Fruit fly (Drosophila melanogaster) whole organism, wandering third instar larva: ENCODE results near the gene amon.

Experiments
- CrebA ChIP-seq: fragments of 200-800 bp; sonication (Bioruptor generic); optimal IDR thresholded peaks from 2 replicates; lab custom pipeline; 2016; ENCODE audit warnings: missing biosample characterization, mild to moderate bottlenecking, missing genetic modification characterization, borderline replicate concordance
- Dif ChIP-seq: fragments of 200-275, 200-300 bp; sonication (Bioruptor generic); optimal IDR thresholded peaks from 2 replicates; lab custom pipeline; 2018; ENCODE audit warnings: missing biosample characterization, missing genetic modification characterization; ENCODE audit not compliant: partially characterized antibody
- GATAd ChIP-seq: sonication (Bioruptor generic); optimal IDR thresholded peaks from 2 replicates; lab custom pipeline; 2016; ENCODE audit warnings: missing biosample characterization, missing genetic modification characterization
- HLH106 ChIP-seq: fragments of 200-800 bp; optimal IDR thresholded peaks from 3 replicates; lab custom pipeline; 2019; ENCODE audit warnings: missing biosample characterization, mild to moderate bottlenecking, missing genetic modification characterization, moderate library complexity
- Hr78 ChIP-seq: fragments of >200 bp; optimal IDR thresholded peaks from 2 replicates; lab custom pipeline; 2017; ENCODE audit warnings: missing biosample characterization, missing genetic modification characterization
- Jra ChIP-seq: sonication (Bioruptor generic); optimal IDR thresholded peaks from 2 replicates; lab custom pipeline; 2016; ENCODE audit warnings: missing biosample characterization, missing genetic modification characterization
- Myc ChIP-seq: fragments of >200 bp; optimal IDR thresholded peaks from 2 replicates; lab custom pipeline; 2017
- Rel ChIP-seq, 2 experiments: fragments of 200-800 bp; sonication (Bioruptor generic) in 1 of 2; optimal IDR thresholded peaks; 2 replicates in 1 of 2; 3 replicates in 1 of 2; lab custom pipeline; 2016 to 2019; ENCODE audit warnings: mild to moderate bottlenecking in 2 of 2, missing biosample characterization in 2 of 2, missing genetic modification characterization in 2 of 2, moderate library complexity in 1 of 2
- Sp1 ChIP-seq: fragments of 200-800 bp; sonication (Bioruptor generic); optimal IDR thresholded peaks from 3 replicates; lab custom pipeline; 2019; ENCODE audit warnings: missing biosample characterization, mild to moderate bottlenecking, missing genetic modification characterization, moderate library complexity
- ey ChIP-seq: fragments of 200-800 bp; sonication (Bioruptor generic); optimal IDR thresholded peaks from 2 replicates; lab custom pipeline; 2016; ENCODE audit warnings: missing biosample characterization, missing genetic modification characterization
- foxo ChIP-seq, 2 experiments: fragments of 200-800 bp; sonication (Bioruptor generic); optimal IDR thresholded peaks; 2 replicates in 1 of 2; 3 replicates in 1 of 2; lab custom pipeline; 2016 to 2017; ENCODE audit warnings: missing biosample characterization in 2 of 2, missing genetic modification characterization in 2 of 2
- fru ChIP-seq: fragments of 200-800 bp; sonication (Bioruptor generic); optimal IDR thresholded peaks from 3 replicates; lab custom pipeline; 2016; ENCODE audit warnings: missing biosample characterization, mild to moderate bottlenecking, missing genetic modification characterization
- h ChIP-seq: fragments of 200-800 bp; sonication (Bioruptor generic); optimal IDR thresholded peaks from 3 replicates; lab custom pipeline; 2016; ENCODE audit warnings: missing biosample characterization, mild to moderate bottlenecking, missing genetic modification characterization
- jim ChIP-seq: fragments of 175-275, 200-325 bp; sonication (Bioruptor generic); optimal IDR thresholded peaks from 2 replicates; lab custom pipeline; 2016; ENCODE audit warnings: missing biosample characterization, mild to moderate bottlenecking, missing genetic modification characterization
- lola ChIP-seq: fragments of >200 bp; optimal IDR thresholded peaks from 2 replicates; lab custom pipeline; 2017; ENCODE audit warnings: missing biosample characterization, missing genetic modification characterization
- pan ChIP-seq: fragments of >200 bp; optimal IDR thresholded peaks from 2 replicates; lab custom pipeline; 2017
- psq ChIP-seq: fragments of 200-800 bp; sonication (Bioruptor generic); optimal IDR thresholded peaks from 3 replicates; lab custom pipeline; 2017; ENCODE audit warnings: missing biosample characterization, mild to moderate bottlenecking, missing genetic modification characterization, moderate library complexity
- rgr ChIP-seq: fragments of 200-800 bp; sonication (Bioruptor generic); optimal IDR thresholded peaks from 3 replicates; lab custom pipeline; 2016; ENCODE audit warnings: missing biosample characterization, mild to moderate bottlenecking, missing genetic modification characterization
- sv ChIP-seq: fragments of 200-800 bp; sonication (Bioruptor generic); optimal IDR thresholded peaks from 3 replicates; lab custom pipeline; 2016; ENCODE audit warnings: missing biosample characterization, missing genetic modification characterization
- tai ChIP-seq: sonication (Bioruptor generic); optimal IDR thresholded peaks from 2 replicates; lab custom pipeline; 2016; ENCODE audit warnings: missing biosample characterization, missing genetic modification characterization
- usp ChIP-seq: fragments of >200 bp; optimal IDR thresholded peaks from 2 replicates; lab custom pipeline; 2017; ENCODE audit warnings: missing biosample characterization, missing genetic modification characterization
- woc ChIP-seq: sonication (Bioruptor generic); optimal IDR thresholded peaks from 2 replicates; lab custom pipeline; 2016; ENCODE audit warnings: missing biosample characterization, mild to moderate bottlenecking, missing genetic modification characterization

The amon gene

DNA sequence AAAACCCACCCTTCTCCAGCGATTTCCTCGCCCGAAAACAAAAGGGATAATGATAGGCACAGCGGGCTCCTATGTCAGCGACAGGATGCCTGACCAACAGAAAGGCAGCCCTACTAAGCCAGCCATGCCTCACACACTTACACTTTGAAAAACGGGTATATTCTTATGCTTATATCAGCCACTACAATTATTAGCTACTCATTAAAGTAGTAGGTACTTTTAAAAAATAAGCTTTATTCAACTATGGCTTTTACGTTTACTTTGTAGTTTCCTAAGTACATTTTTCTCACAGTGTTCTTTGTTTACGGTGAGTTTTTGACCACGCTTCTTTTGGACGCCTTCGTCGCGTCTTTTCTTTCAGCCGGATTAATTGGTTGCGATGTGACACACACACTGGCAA, 23.8 kb downstream of the amon start:
- TF ChIP-seq woc (GFP tag; lab: Kevin White, UChicago), result no peak
- no peak for TF ChIP-seq pan
- TF ChIP-seq Rel (GFP tag; optimal IDR thresholded peaks at IDR 0.05; lab: Kevin White, UChicago), result no peak
- TF ChIP-seq Rel (tag; optimal IDR thresholded peaks at IDR 0.05; lab: Kevin White, UChicago), result no peak
- no peak for TF ChIP-seq CrebA (GFP tag; lab: Kevin White, UChicago)
- no peak for TF ChIP-seq Sp1
- no peak for TF ChIP-seq Hr78 (GFP tag; lab: Kevin White, UChicago)
- no peak for TF ChIP-seq GATAd (GFP tag; lab: Kevin White, UChicago)
- no peak for TF ChIP-seq fru (GFP tag; lab: Kevin White, UChicago)
- TF ChIP-seq ey, result no peak

DNA sequence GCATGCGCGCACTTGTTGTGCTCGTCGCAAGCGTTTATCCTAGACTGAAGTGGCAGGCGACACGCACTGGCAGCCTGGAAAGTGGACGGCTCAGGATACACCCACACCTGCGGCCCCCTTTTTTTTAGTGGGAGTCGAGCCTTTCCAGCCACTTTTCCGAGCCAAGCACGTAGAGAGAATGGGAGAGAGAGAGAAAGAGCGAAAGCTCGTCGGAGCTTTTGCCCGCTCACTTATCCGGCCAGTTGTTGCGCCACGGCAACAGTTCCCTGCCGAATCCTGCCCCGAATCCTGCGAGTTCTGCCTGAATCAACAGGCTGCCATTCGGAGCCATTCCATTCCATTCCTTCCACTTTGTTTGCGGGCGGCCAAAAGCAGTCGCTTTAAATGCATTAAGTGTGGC, 32.0 kb downstream of the amon start, which contains the start of gene beat-VII:
beat-VII (minus strand) TSS at position 20 of the 400 bp plus-strand sequence.
- no peak for TF ChIP-seq HLH106 (tag; lab: Kevin White, UChicago)

DNA sequence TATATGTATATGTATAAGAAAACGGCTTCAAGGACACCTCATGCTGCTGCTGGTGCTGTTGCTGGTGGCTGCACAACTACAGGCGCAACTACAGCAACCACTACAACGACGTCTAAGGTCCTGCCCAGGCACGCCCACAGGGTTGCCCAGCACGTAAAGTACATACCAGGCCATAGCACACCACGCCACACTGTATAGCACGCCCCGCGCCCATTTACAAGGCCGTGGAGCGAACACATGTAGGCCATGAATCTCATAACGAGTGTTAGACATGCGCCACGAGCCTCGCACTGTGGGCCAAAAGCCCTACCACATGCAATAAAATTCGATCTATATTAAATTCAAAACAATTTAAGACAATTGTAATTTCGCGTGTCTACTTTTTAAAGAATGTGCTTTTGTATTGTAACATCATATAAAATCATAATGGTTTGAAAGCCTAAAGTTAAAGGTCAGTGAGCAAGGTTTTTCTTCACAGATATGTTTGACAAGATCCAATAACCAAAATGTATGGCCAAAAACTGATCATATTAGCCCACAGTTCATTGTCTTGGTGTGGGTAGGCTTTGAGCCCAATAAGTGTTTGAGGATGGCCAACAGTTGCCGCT, 42.3 kb downstream of the amon start:
- TF ChIP-seq fru (GFP tag; lab: Kevin White, UChicago) (no peak), h (GFP tag; lab: Kevin White, UChicago) (no peak), lola (no peak), jim (GFP tag; lab: Kevin White, UChicago) (no peak), HLH106 (tag; lab: Kevin White, UChicago) (no peak)

DNA sequence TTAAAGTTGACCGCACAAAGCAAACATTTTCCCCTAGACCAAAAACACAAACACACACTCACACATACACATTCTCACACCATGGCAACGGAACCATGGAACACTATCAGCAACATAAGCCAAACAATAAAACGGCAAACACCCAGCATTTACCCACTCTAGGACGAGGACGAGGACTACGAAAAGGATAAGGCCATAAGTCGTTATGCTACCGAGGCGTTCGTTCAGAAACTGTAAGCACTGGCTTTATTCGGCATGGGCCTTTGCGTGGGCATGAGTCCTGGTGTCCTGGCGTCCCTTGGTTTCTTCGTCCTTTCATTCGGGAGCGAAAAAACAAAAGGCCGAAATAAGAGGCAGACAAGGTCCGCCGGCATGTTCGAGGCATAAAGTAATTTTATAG, 43.7 kb downstream of the amon start:
- TF ChIP-seq usp (GFP tag; lab: Kevin White, UChicago) (no peak), rgr (GFP tag; lab: Kevin White, UChicago) (no peak), Myc (no peak), psq (GFP tag; lab: Kevin White, UChicago) (no peak)

DNA sequence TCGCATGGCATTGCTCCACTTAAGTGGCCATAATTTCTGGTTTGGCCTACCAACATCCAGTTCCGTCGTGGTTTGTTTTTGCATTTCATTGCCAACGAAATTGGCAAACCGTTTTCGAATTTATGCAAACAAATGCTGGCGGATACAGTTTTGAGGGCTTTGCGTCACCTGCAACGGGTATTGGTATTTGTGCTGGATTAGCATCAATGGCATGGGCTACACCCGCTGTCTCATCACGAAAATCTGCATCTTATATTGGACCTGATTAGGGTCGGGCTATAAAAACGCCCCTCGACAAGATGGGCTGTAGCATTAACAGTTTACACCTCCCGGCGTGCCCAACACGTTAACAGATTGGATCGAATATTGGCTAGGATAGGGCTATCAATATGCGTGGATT, 57.8 kb downstream of the amon start, which contains the start of gene Tb:
Tb (plus strand) TSS at position 301 of the 400 bp plus-strand sequence.
- TF ChIP-seq Hr78 (GFP tag; lab: Kevin White, UChicago) (no peak), Rel (GFP tag; optimal IDR thresholded peaks at IDR 0.05; lab: Kevin White, UChicago) (no peak), Rel (tag; optimal IDR thresholded peaks at IDR 0.05; lab: Kevin White, UChicago) (no peak), Myc (no peak)
- TF ChIP-seq, all 38 proteins: peak for 0

DNA sequence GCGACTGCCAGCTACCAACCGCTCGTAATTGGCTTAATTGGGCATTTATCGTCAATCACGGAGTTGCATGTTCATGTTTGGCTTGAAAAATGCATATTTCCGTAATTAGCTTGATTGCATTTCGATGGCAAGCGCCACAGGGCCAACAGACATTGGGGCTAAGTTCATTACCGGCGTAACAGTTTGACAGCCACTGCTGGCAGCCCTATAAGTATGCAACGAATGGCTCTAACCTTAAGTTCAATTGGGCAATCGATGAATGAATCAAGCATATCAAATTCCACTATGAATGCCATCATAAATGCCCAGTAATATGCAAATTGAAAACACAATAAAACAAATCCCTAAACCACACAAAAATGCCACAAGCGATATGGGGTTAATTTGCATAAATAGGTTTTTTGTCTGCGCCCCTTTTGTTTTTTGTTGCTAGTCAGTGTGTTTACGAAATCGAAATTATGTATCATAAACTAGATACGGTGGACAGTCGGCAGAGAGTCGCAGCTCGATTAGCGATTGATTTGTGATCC, 58.5 kb downstream of the amon start:
- TF ChIP-seq Myc (peak; percentile 44), usp (GFP tag; lab: Kevin White, UChicago) (no peak)

DNA sequence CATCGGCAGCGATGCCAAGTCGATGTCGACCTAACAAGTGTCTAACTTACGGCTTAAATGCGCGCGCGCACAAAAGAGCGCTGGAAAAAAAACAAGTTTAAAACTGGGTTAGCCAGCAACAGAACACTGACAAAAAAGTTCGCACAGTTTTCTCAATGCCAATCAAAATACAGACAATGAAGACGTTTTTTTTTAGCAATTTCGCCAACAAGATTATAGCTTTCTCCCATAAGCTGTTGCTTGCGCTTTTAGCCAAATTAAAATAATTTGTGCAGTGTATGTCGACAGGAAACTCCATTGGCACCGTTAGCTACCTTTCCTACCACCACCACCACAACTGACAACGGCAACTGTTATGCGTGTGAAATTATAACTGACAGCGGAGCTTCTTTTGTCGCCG, 59.4 kb downstream of the amon start:
- TF ChIP-seq foxo (GFP tag; optimal IDR thresholded peaks at IDR 0.05; lab: Kevin White, UChicago) (peak in 1 of 2 experiments; percentile 12), tai (GFP tag; lab: Kevin White, UChicago) (no peak), sv (peak; percentile 26), Dif (no peak), HLH106 (tag; lab: Kevin White, UChicago) (no peak), Jra (GFP tag; lab: Kevin White, UChicago) (no peak)
